Fruit fly (Drosophila melanogaster): Measurements from ENCODE around the gene GramD1B.
A peak's percentile ranks its signal among the peaks of the same experiment; 100 is the strongest.

GramD1B gene

DNA sequence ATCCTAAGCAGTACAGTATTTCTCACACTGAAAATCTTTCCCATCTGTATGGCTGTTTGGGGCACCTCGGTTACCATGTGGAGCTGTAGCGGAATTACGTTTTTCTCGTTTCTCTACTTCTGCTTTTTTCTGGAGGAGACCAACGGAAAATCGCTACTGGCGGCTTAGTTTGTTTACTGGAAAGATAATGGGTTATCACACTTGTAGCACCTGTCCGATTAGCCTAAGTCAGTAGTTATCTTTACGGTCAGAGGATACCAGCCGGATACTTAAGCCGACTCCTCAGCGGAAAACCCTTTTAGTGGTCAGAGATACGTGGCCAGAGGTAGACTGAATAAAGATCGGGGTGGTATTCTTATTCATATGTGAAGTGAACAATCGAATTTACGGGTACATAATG is 40.7 kb downstream of the GramD1B start, which contains the start of gene CG15408:
Gene CG15408, plus strand, starts transcription at position 301 of the 400 bp plus-strand sequence.
- TF ChIP-seq CG9948 (tag; optimal IDR thresholded peaks at IDR 0.05) (no peak), CG14655 (GFP tag; optimal IDR thresholded peaks at IDR 0.05) (no peak), CG10348 (GFP tag; IDR thresholded peaks at IDR 0.05) (no peak), fd96Ca (GFP tag; IDR thresholded peaks at IDR 0.05) (no peak), rn (GFP tag; IDR thresholded peaks at IDR 0.05) (no peak), CG15710 (tag; optimal IDR thresholded peaks at IDR 0.05) (no peak), gl (tag; optimal IDR thresholded peaks at IDR 0.05) (no peak), EcR (GFP tag; optimal IDR thresholded peaks at IDR 0.05) (no peak), Pif1A (GFP tag; optimal IDR thresholded peaks at IDR 0.05) (no peak), CG12605 (GFP tag; IDR thresholded peaks at IDR 0.05) (no peak), CG34367 (tag; optimal IDR thresholded peaks at IDR 0.05) (no peak), D1 (tag; optimal IDR thresholded peaks at IDR 0.05) (no peak), Snoo (tag; optimal IDR thresholded peaks at IDR 0.05) (no peak), Ets98B (GFP tag; IDR thresholded peaks at IDR 0.05) (no peak), CG32121 (GFP tag; IDR thresholded peaks at IDR 0.05) (no peak), CG8301 (tag; optimal IDR thresholded peaks at IDR 0.05) (no peak), Pif1B (GFP tag; optimal IDR thresholded peaks at IDR 0.05) (no peak), CG4496 (GFP tag; IDR thresholded peaks at IDR 0.05) (no peak), CG17806 (tag; optimal IDR thresholded peaks at IDR 0.05) (no peak), CG8159 (tag; optimal IDR thresholded peaks at IDR 0.05) (no peak)

DNA sequence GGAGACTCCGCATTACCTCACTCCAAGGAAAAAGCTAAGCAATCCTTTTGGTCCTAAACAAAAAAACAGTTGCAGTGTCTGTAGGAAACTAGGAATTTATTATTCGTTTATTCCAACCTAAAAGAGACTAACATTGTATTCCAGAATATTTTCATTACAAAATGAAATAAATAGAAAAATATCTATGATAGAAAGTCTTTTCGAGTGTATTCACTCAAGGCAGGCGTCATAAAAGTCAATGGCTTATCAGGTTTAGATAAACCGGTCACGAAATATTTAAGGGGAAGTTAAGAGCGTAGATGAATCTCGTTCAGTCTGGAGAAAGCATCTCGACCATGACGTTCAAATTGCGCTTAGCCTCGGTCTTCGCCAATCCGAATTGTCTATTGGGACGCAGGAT is 42.5 kb downstream of the GramD1B start, which contains the start of gene CG3285:
Gene CG3285, plus strand, starts transcription at position 301 of the 400 bp plus-strand sequence.
- peak; percentile 39; the same call in 1 of the 3 replicates for TF ChIP-seq CG4496 (GFP tag; IDR thresholded peaks at IDR 0.05)
- no peak for TF ChIP-seq CG8301 (tag; optimal IDR thresholded peaks at IDR 0.05)
- TF ChIP-seq rn (GFP tag; IDR thresholded peaks at IDR 0.05): no peak
- no peak for TF ChIP-seq CG17806 (tag; optimal IDR thresholded peaks at IDR 0.05)
- no peak for TF ChIP-seq CG8159 (tag; optimal IDR thresholded peaks at IDR 0.05)

DNA sequence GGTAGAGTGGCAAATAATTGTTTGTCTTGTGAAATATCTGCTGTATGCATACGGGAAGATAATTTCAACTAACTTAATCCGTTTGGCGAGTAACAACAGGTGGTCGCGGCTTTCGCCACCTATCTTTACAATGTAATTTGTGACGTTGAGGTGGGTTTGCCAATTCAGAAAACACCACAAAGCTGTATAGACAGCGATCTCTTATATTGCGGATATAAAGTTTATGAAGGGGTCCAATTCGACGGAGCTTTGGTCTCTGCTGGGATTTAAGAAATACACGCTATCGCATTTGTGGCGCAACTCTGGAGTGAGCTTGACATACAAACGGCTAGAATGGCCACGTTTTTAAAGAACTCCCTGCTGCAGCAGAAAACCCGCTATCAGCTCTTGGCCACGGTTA is 45.6 kb downstream of the GramD1B start, which contains the start of gene CG33282:
Gene CG33282, plus strand, starts transcription at position 301 of the 400 bp plus-strand sequence.
- TF ChIP-seq Pif1A (GFP tag; optimal IDR thresholded peaks at IDR 0.05) (no peak), CG14655 (GFP tag; optimal IDR thresholded peaks at IDR 0.05) (no peak), CG8159 (tag; optimal IDR thresholded peaks at IDR 0.05) (no peak), fd96Ca (GFP tag; IDR thresholded peaks at IDR 0.05) (no peak), gl (tag; optimal IDR thresholded peaks at IDR 0.05) (no peak), CG10348 (GFP tag; IDR thresholded peaks at IDR 0.05) (no peak), CG13204 (GFP tag; optimal IDR thresholded peaks at IDR 0.05) (no peak), Pif1B (GFP tag; optimal IDR thresholded peaks at IDR 0.05) (no peak), CG4496 (GFP tag; IDR thresholded peaks at IDR 0.05) (no peak), CG32121 (GFP tag; IDR thresholded peaks at IDR 0.05) (no peak), CG12605 (GFP tag; IDR thresholded peaks at IDR 0.05) (no peak), CG34367 (tag; optimal IDR thresholded peaks at IDR 0.05) (no peak), D1 (tag; optimal IDR thresholded peaks at IDR 0.05) (no peak), rn (GFP tag; IDR thresholded peaks at IDR 0.05) (no peak), CG9948 (tag; optimal IDR thresholded peaks at IDR 0.05) (no peak), Snoo (tag; optimal IDR thresholded peaks at IDR 0.05) (no peak)

DNA sequence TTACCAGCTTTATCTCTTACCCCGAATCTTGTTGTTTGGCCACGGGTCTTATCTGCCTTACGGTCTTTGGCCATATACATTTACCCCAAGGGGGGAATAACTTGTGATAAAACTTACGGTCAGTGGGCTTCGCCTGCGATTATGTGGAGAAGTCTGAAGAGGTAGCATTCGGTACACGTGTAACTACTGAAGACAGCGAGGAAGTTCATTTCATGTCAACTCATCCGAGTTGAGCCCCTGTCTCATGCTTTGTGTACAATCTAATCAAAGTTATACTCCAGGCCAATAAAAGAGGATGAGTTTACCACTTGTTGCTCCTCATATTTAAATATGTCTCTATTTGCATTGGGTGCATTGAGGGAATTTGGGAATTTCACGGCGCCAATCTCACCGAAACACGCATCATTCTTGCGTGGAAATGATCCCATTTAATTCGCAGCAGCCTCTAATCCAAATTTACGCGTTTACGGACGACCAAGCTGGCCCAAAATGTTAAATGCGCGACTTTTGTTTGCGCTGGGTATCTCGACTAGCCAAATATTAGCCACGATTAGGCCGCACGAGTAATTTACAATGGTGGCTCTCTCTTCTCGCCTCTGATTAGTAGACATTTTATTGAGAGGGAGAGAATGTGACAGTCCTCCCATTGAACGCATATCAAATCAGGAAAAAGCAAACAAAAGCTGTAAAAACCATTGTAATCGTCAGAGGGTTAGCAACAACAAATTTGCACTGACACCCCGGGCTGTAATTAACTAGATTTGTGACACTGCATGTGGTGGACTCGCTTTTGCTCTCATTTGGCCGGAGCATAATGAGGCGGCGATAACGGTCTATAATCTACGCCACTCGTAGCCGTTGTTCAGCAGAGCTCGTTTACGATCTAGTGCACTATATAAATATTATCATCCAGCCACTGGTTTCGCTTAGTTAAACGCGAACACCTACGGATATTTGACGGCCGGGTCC is 49.6 kb downstream of the GramD1B start, which contains the start of gene CG33281:
Gene CG33281, plus strand, starts transcription at position 919 of the 969 bp plus-strand sequence.
- TF ChIP-seq CG4496 (GFP tag; IDR thresholded peaks at IDR 0.05): 0 out of 3 replicates have a peak, but pooled peaks have one; percentile 23
- TF ChIP-seq CG14655 (GFP tag; optimal IDR thresholded peaks at IDR 0.05): no peak
- no peak for TF ChIP-seq Pif1B (GFP tag; optimal IDR thresholded peaks at IDR 0.05)

DNA sequence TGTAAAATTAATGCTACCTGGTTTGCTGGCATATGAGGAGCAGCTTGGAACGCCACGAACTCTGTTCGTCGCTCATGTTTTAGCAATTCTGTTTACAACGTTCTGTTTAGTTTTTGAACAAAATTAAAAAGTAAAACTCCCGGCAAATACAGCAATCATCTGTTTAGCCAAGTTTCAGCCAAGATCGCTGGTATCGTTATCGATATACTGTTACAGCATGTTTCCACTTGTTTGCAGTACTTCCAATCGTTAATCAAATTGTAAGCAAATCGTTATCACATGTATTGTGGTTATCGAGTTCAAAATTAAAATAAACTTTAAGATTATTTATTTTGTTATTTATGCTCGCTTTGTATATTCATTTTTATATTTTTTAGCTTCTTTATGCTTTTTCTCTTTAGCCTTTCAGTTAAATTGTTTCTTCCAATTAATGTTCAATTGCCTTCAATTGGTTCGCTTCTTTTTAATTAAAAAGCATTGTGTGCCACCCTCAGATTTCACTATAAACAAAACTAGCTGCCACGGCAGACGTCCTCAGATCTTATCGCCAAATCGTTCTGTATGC is 53.4 kb downstream of the GramD1B start, which contains the start of the genes Fign and CG8837:
Gene Fign, minus strand, starts transcription at position 142 of the 565 bp plus-strand sequence.
Gene CG8837, plus strand, starts transcription at position 515 of the 565 bp plus-strand sequence.
- TF ChIP-seq Snoo (tag; optimal IDR thresholded peaks at IDR 0.05): no peak
- no peak for TF ChIP-seq CG32121 (GFP tag; IDR thresholded peaks at IDR 0.05)
- TF ChIP-seq gl (tag; optimal IDR thresholded peaks at IDR 0.05): no peak
- TF ChIP-seq CG12605 (GFP tag; IDR thresholded peaks at IDR 0.05): no peak
- TF ChIP-seq CG8159 (tag; optimal IDR thresholded peaks at IDR 0.05): no peak
- no peak for TF ChIP-seq Pif1B (GFP tag; optimal IDR thresholded peaks at IDR 0.05)
- no peak for TF ChIP-seq CG9948 (tag; optimal IDR thresholded peaks at IDR 0.05)
- TF ChIP-seq EcR (GFP tag; optimal IDR thresholded peaks at IDR 0.05): no peak
- TF ChIP-seq CG34367 (tag; optimal IDR thresholded peaks at IDR 0.05): no peak
- TF ChIP-seq Pif1A (GFP tag; optimal IDR thresholded peaks at IDR 0.05): no peak
- TF ChIP-seq CG14655 (GFP tag; optimal IDR thresholded peaks at IDR 0.05): no peak
- no peak for TF ChIP-seq CG10348 (GFP tag; IDR thresholded peaks at IDR 0.05)
- no peak for TF ChIP-seq fd96Ca (GFP tag; IDR thresholded peaks at IDR 0.05)
- no peak for TF ChIP-seq CG8301 (tag; optimal IDR thresholded peaks at IDR 0.05)
- no peak for TF ChIP-seq Ets98B (GFP tag; IDR thresholded peaks at IDR 0.05)
- no peak for TF ChIP-seq CG13204 (GFP tag; optimal IDR thresholded peaks at IDR 0.05)
